Worm (Caenorhabditis elegans): Measurements from ENCODE around the gene pax-2.
"Not testable (repeated sequence)": the region's sequence is repeated elsewhere in the genome, so short reads cannot be mapped to it uniquely, and the experiment has no call there.

- TF ChIP-seq him-1, W03F9.2, dao-5 (tag; optimal IDR thresholded peaks at IDR 0.05): not testable (repeated sequence)
These were observed 7.0 kb downstream of the pax-2 start, which contains the start of gene cyp-25A6 for ce11 chrIV:4197167-4197566.

All from whole organism, L4/young adult.